Worm (Caenorhabditis elegans) whole organism, L4/young adult: ENCODE results near the gene pkg-2.

ENCODE experiments used
- W03F9.2 ChIP-seq: fragments of 150-350 bp; optimal IDR thresholded peaks from 2 replicates; lab custom pipeline; 2014; ENCODE audit warnings: missing biosample characterization, missing genetic modification characterization
- dao-5 ChIP-seq: sonication (generic microtip); optimal IDR thresholded peaks from 2 replicates; lab custom pipeline; 2016; ENCODE audit warnings: missing genotype, missing genetic modification characterization, moderate library complexity, missing compliant biosample characterization
- him-1 ChIP-seq: sonication (generic microtip); optimal IDR thresholded peaks from 2 replicates; lab custom pipeline; 2016; ENCODE audit warnings: missing genotype, missing genetic modification reagents, missing genetic modification characterization, missing compliant biosample characterization

DNA sequence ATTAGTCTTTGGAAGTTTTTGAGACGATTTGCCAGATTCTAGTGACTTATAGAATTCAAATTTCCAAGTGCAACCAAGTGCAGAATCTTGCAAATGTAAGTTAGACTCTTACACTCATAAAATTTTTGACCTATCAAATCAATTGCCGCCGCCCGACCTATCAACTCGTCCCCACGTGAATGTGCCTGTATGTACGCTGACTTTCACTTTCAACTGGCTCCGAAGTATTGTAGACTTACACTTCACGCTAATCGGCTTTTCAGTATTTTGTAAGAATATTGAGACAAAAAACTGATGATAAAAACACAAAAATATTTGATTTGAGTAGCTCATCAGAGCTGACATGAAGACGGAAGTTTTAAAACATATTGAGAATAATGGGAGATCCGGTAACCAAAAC, 12.1 kb downstream of the pkg-2 start:
- no peak for TF ChIP-seq W03F9.2 (tag; lab: Kevin White, UChicago)
- no peak for TF ChIP-seq him-1 (tag; lab: Kevin White, UChicago)
- no peak for TF ChIP-seq dao-5 (tag; lab: Kevin White, UChicago)
